Worm (Caenorhabditis elegans): ENCODE measurements around the gene Y51A2B.4.
"Not testable (repeated sequence)": the region's sequence is repeated elsewhere in the genome, so short reads cannot be mapped to it uniquely, and the experiment has no call there.

The Y51A2B.4 gene

ce11 chrV:18424471-18424870, 35.5 kb upstream of the Y51A2B.4 start, which contains the start of gene ZK262.4:
Gene ZK262.4 (minus strand): TSS chrV:18424571.
- no peak for TF ChIP-seq scrt-1 (GFP tag; IDR thresholded peaks at IDR 0.05)
- no peak for TF ChIP-seq ama-1 (optimal IDR thresholded peaks at IDR 0.05)
- TF ChIP-seq aly-1 (tag; optimal IDR thresholded peaks at IDR 0.05) = no peak
- no peak for TF ChIP-seq F13C5.2 (tag; optimal IDR thresholded peaks at IDR 0.05)
- no peak for TF ChIP-seq tbx-37 (GFP tag; conservative IDR thresholded peaks at IDR 0.05)
- TF ChIP-seq ceh-13 (GFP tag; optimal IDR thresholded peaks at IDR 0.05) = no peak
- TF ChIP-seq B0310.2 (tag; optimal IDR thresholded peaks at IDR 0.05) = no peak
- TF ChIP-seq ets-7 (tag; optimal IDR thresholded peaks at IDR 0.05) = no peak
- no peak for TF ChIP-seq pes-1 (GFP tag; IDR thresholded peaks at IDR 0.05)
- no peak for TF ChIP-seq sea-1 (GFP tag; conservative IDR thresholded peaks at IDR 0.05)
- TF ChIP-seq ceh-36 (tag; optimal IDR thresholded peaks at IDR 0.05) = no peak
- TF ChIP-seq tra-4 (tag; optimal IDR thresholded peaks at IDR 0.05) = no peak

DNA sequence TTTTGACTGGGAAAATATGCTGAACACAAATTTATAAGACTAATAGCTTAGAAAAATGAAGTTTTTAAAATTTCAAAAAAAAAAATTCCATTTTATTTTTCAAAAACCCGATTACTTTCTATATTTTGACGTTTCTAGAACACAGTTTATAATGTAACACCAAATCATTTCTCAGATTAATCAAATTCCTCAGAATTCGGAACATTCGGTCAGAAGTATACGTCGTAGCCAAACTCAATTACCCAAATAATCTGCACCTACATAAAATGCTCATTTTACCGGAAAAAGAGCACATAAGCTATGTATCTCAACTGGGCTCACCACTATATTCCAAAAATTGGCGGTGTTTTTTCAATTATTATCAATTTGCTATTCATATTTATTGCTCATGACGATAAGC, 31.9 kb upstream of the Y51A2B.4 start, which contains the start of gene srj-26:
TSS of gene srj-26 (plus strand) at position 301 of the 400 bp plus-strand sequence.
- TF ChIP-seq sea-1 (GFP tag; conservative IDR thresholded peaks at IDR 0.05) (no peak), hmbx-1 (tag; optimal IDR thresholded peaks at IDR 0.05) (no peak), pes-1 (GFP tag; IDR thresholded peaks at IDR 0.05) (no peak), scrt-1 (GFP tag; IDR thresholded peaks at IDR 0.05) (no peak), tra-4 (tag; optimal IDR thresholded peaks at IDR 0.05) (no peak), aly-1 (tag; optimal IDR thresholded peaks at IDR 0.05) (no peak), ceh-13 (GFP tag; optimal IDR thresholded peaks at IDR 0.05) (no peak)

DNA sequence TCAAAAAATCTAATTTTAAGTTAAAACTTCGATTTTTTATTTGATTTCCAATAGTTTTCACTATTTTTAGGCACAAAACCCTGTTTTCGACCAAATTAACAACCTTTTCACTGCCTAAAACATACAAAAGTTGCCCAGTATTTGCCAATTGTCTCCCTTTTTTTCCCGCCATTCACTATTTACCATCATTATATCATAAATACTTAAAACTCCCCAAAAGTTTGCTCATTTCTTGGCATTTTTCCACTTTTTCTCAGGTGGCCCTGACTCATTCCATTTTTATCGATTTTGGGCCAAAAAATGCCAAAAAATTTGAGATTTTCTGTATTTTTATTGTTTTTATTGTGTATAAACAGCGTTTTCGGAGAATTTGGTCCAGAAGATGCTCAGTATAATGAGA, 25.1 kb upstream of the Y51A2B.4 start, which contains the start of gene txt-8:
TSS of gene txt-8 (plus strand) at position 301 of the 400 bp plus-strand sequence.
- TF ChIP-seq tbx-37 (GFP tag; conservative IDR thresholded peaks at IDR 0.05) (no peak), ceh-36 (tag; optimal IDR thresholded peaks at IDR 0.05) (no peak), sea-1 (GFP tag; conservative IDR thresholded peaks at IDR 0.05) (no peak), aly-1 (tag; optimal IDR thresholded peaks at IDR 0.05) (no peak), flt-1 (GFP tag; IDR thresholded peaks at IDR 0.05) (no peak), pes-1 (GFP tag; IDR thresholded peaks at IDR 0.05) (no peak), ama-1 (optimal IDR thresholded peaks at IDR 0.05) (no peak), F13C5.2 (tag; optimal IDR thresholded peaks at IDR 0.05) (no peak), tra-4 (tag; optimal IDR thresholded peaks at IDR 0.05) (no peak), B0310.2 (tag; optimal IDR thresholded peaks at IDR 0.05) (no peak), hmg-4 (GFP tag; optimal IDR thresholded peaks at IDR 0.05) (no peak), ets-7 (tag; optimal IDR thresholded peaks at IDR 0.05) (no peak), scrt-1 (GFP tag; IDR thresholded peaks at IDR 0.05) (no peak), ceh-13 (GFP tag; optimal IDR thresholded peaks at IDR 0.05) (no peak), hmbx-1 (tag; optimal IDR thresholded peaks at IDR 0.05) (no peak), tbx-11 (GFP tag; IDR thresholded peaks at IDR 0.05) (no peak)

- no peak for TF ChIP-seq sea-1 (GFP tag; conservative IDR thresholded peaks at IDR 0.05)
- no peak for TF ChIP-seq tbx-37 (GFP tag; conservative IDR thresholded peaks at IDR 0.05)
- no peak for TF ChIP-seq aly-1 (tag; optimal IDR thresholded peaks at IDR 0.05)
- TF ChIP-seq ama-1 (optimal IDR thresholded peaks at IDR 0.05) = no peak
- no peak for TF ChIP-seq pes-1 (GFP tag; IDR thresholded peaks at IDR 0.05)
- TF ChIP-seq ceh-36 (tag; optimal IDR thresholded peaks at IDR 0.05) = no peak
- TF ChIP-seq ets-7 (tag; optimal IDR thresholded peaks at IDR 0.05) = no peak
- TF ChIP-seq hmbx-1 (tag; optimal IDR thresholded peaks at IDR 0.05) = no peak
- no peak for TF ChIP-seq B0310.2 (tag; optimal IDR thresholded peaks at IDR 0.05)
- TF ChIP-seq F13C5.2 (tag; optimal IDR thresholded peaks at IDR 0.05) = no peak
- TF ChIP-seq hnd-1 (tag; optimal IDR thresholded peaks at IDR 0.05) = no peak
- no peak for TF ChIP-seq flt-1 (GFP tag; IDR thresholded peaks at IDR 0.05)
- no peak for TF ChIP-seq tra-4 (tag; optimal IDR thresholded peaks at IDR 0.05)
These were observed 23.9 kb upstream of the Y51A2B.4 start, which contains the start of gene ZK262.2 for ce11 chrV:18412887-18413286. Gene ZK262.2 (minus strand): TSS chrV:18412987.

DNA sequence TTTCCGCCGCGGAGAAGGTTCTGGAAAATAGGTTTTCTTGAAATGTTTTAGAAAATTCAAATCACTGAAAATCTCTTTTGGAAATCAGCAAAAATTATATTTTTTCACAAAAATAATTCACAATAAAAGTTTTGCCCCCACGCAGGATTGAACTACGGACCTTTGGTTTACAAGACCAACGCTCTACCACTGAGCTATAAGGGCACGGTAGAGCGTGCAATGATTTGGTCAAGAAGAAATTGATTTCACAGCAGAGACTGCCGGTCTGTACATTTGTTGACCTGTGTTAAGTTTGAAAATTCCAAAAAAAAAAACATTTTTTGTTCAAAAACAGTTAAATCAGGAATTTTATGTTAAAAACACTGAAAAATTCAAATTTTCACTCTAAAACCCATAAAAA, 23.4 kb upstream of the Y51A2B.4 start:
- no peak for TF ChIP-seq tbx-11 (GFP tag; IDR thresholded peaks at IDR 0.05)

ce11 chrV:18410142-18410541, 21.2 kb upstream of the Y51A2B.4 start, which contains the start of gene srh-207:
Gene srh-207 (minus strand): TSS chrV:18410242.
- no peak for TF ChIP-seq ceh-13 (GFP tag; optimal IDR thresholded peaks at IDR 0.05)

- TF ChIP-seq tbx-11 (GFP tag; IDR thresholded peaks at IDR 0.05); hmbx-1 (tag; optimal IDR thresholded peaks at IDR 0.05); ceh-36 (tag; optimal IDR thresholded peaks at IDR 0.05): not testable (repeated sequence)
These were observed 15.8 kb upstream of the Y51A2B.4 start, which contains the start of gene srh-209 for ce11 chrV:18404767-18405166. Gene srh-209 (minus strand): TSS chrV:18404867.

DNA sequence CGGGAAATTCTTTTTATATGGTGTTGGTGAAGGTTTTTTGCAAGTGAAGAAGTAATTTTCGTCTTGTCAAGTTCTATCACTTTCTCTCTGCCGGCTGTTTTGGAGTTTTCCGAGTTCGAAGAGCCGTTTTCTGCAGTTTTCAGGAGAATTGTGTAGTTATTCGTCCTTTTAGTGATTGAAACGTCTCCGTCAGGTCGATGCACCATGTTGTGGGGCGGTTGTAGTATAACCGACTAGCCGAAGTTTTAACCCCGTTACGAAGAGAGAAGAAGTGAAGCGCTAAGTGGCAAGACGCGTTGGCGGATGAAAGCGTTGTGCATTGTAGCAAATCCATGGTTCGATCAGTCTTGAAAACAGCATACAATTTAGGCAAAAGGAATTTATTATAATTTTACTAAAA, 13.8 kb upstream of the Y51A2B.4 start:
- TF ChIP-seq tra-4 (tag; optimal IDR thresholded peaks at IDR 0.05) = no peak
- TF ChIP-seq flt-1 (GFP tag; IDR thresholded peaks at IDR 0.05) = no peak
- TF ChIP-seq ceh-36 (tag; optimal IDR thresholded peaks at IDR 0.05) = no peak
- no peak for TF ChIP-seq sea-1 (GFP tag; conservative IDR thresholded peaks at IDR 0.05)
- TF ChIP-seq scrt-1 (GFP tag; IDR thresholded peaks at IDR 0.05) = no peak
- TF ChIP-seq hmg-4 (GFP tag; optimal IDR thresholded peaks at IDR 0.05) = no peak
- no peak for TF ChIP-seq F13C5.2 (tag; optimal IDR thresholded peaks at IDR 0.05)
- TF ChIP-seq ceh-13 (GFP tag; optimal IDR thresholded peaks at IDR 0.05) = no peak
- TF ChIP-seq aly-1 (tag; optimal IDR thresholded peaks at IDR 0.05) = no peak
- TF ChIP-seq pes-1 (GFP tag; IDR thresholded peaks at IDR 0.05) = no peak
- no peak for TF ChIP-seq tbx-11 (GFP tag; IDR thresholded peaks at IDR 0.05)
- TF ChIP-seq B0310.2 (tag; optimal IDR thresholded peaks at IDR 0.05) = no peak
- no peak for TF ChIP-seq ets-7 (tag; optimal IDR thresholded peaks at IDR 0.05)
- no peak for TF ChIP-seq tbx-37 (GFP tag; conservative IDR thresholded peaks at IDR 0.05)
- TF ChIP-seq hnd-1 (tag; optimal IDR thresholded peaks at IDR 0.05) = no peak
- no peak for TF ChIP-seq hmbx-1 (tag; optimal IDR thresholded peaks at IDR 0.05)
- no peak for TF ChIP-seq ama-1 (optimal IDR thresholded peaks at IDR 0.05)
